Worm (Caenorhabditis elegans): ENCODE measurements around the gene F35F10.1.
A peak's percentile ranks its signal among the peaks of the same experiment; 100 is the strongest.

The F35F10.1 gene

ce11 chrV:3301898-3302297, 14.2 kb upstream of the F35F10.1 start, which contains the start of gene srbc-1:
Gene srbc-1 (minus strand): TSS chrV:3301998.
- TF ChIP-seq snpc-4 (tag; optimal IDR thresholded peaks at IDR 0.05) (no peak), dsc-1 (tag; optimal IDR thresholded peaks at IDR 0.05) (no peak), nhr-19 (GFP tag; conservative IDR thresholded peaks at IDR 0.05) (no peak), nhr-12 (tag; optimal IDR thresholded peaks at IDR 0.05) (no peak), xbp-1 (tag; optimal IDR thresholded peaks at IDR 0.05) (no peak), lin-14 (GFP tag; optimal IDR thresholded peaks at IDR 0.05) (no peak), ceh-8 (GFP tag; optimal IDR thresholded peaks at IDR 0.05) (no peak), hpl-2 (GFP tag; optimal IDR thresholded peaks at IDR 0.05) (no peak), nhr-77 (tag; optimal IDR thresholded peaks at IDR 0.05) (no peak), isw-1 (GFP tag; IDR thresholded peaks at IDR 0.05) (no peak), fkh-4 (tag; optimal IDR thresholded peaks at IDR 0.05; ENCODE audit: borderline replicate concordance) (no peak), nhr-85 (tag) (no peak), lir-3 (tag; optimal IDR thresholded peaks at IDR 0.05; ENCODE audit: poor library complexity) (no peak), tbx-2 (tag; optimal IDR thresholded peaks at IDR 0.05) (no peak), nhr-84 (tag; optimal IDR thresholded peaks at IDR 0.05) (no peak)

- TF ChIP-seq nhr-85 (tag) (peak; percentile 2), unc-62 (GFP tag; optimal IDR thresholded peaks at IDR 0.05) (no peak)
These were observed 7.9 kb upstream of the F35F10.1 start, which contains the start of gene srbc-3 for ce11 chrV:3308169-3308568. Gene srbc-3 (plus strand): TSS chrV:3308469.

- TF ChIP-seq snu-23 (GFP tag; optimal IDR thresholded peaks at IDR 0.05) (peak; percentile 51), nhr-71 (tag; optimal IDR thresholded peaks at IDR 0.05) (peak; percentile 62), efl-1 (optimal IDR thresholded peaks at IDR 0.05) (peak in 1 of 2 experiments; percentile 19), efl-1 (GFP tag; optimal IDR thresholded peaks at IDR 0.05 in 1 of 2) (peak in 1 of 2 experiments; percentile 67), fkh-4 (tag; optimal IDR thresholded peaks at IDR 0.05; ENCODE audit: borderline replicate concordance) (no peak), lin-39 (tag; optimal IDR thresholded peaks at IDR 0.05) (no peak), nhr-19 (GFP tag; conservative IDR thresholded peaks at IDR 0.05) (peak; percentile 50), lin-14 (GFP tag; optimal IDR thresholded peaks at IDR 0.05) (peak; percentile 92), fkh-8 (tag; optimal IDR thresholded peaks at IDR 0.05) (peak; percentile 20), lsy-2 (tag; optimal IDR thresholded peaks at IDR 0.05) (peak in 1 of 2 experiments; percentile 3), rnt-1 (tag; optimal IDR thresholded peaks at IDR 0.05) (peak; percentile 51), sup-37 (GFP tag; optimal IDR thresholded peaks at IDR 0.05) (no peak), nhr-47 (tag; optimal IDR thresholded peaks at IDR 0.05) (peak; percentile 18), tbx-2 (tag; optimal IDR thresholded peaks at IDR 0.05) (peak; percentile 10), C16A3.4 (tag; optimal IDR thresholded peaks at IDR 0.05) (peak; percentile 0), nhr-85 (tag) (peak; percentile 21), dpl-1 (GFP tag; optimal IDR thresholded peaks at IDR 0.05) (peak in 1 of 3 experiments; percentile 13), fos-1 (tag; optimal IDR thresholded peaks at IDR 0.05) (no peak), nhr-20 (tag; optimal IDR thresholded peaks at IDR 0.05) (peak; percentile 32), grh-1 (GFP tag; IDR thresholded peaks at IDR 0.05) (peak; percentile 32; the same call in 1 of the 2 replicates), ztf-11 (tag; optimal IDR thresholded peaks at IDR 0.05) (no peak)
These were observed 3.9 kb upstream of the F35F10.1 start, which contains the start of gene arrd-18 for ce11 chrV:3312067-3312666. Gene arrd-18 (minus strand): TSS chrV:3312117.

ce11 chrV:3315308-3315707, 799 bp upstream of the F35F10.1 start, which contains the start of gene arrd-19:
Gene arrd-19 (minus strand): TSS chrV:3315516.
- TF ChIP-seq F16B12.6 (tag; optimal IDR thresholded peaks at IDR 0.05) (peak; percentile 86), nhr-47 (tag; optimal IDR thresholded peaks at IDR 0.05) (peak; percentile 69), unc-130 (tag; optimal IDR thresholded peaks at IDR 0.05) (peak; percentile 63), nhr-11 (tag; optimal IDR thresholded peaks at IDR 0.05) (no peak), efl-1 (optimal IDR thresholded peaks at IDR 0.05) (peak; percentile 74 to 75), efl-1 (GFP tag; optimal IDR thresholded peaks at IDR 0.05 in 1 of 2) (peak; percentile 51 to 95), fkh-10 (GFP tag; optimal IDR thresholded peaks at IDR 0.05) (no peak), isw-1 (GFP tag; IDR thresholded peaks at IDR 0.05) (peak; percentile 38; the same call in 1 of the 2 replicates), elt-3 (tag; optimal IDR thresholded peaks at IDR 0.05) (peak in 2 of 6 experiments; percentile 5 to 30), skn-1 (tag; optimal IDR thresholded peaks at IDR 0.05) (peak; percentile 52), lin-15B (tag; optimal IDR thresholded peaks at IDR 0.05) (peak; percentile 21), Y116A8C.19 (tag; optimal IDR thresholded peaks at IDR 0.05; ENCODE audit: borderline replicate concordance) (no peak), mdl-1 (tag; optimal IDR thresholded peaks at IDR 0.05) (peak in 1 of 2 experiments; percentile 71), nhr-71 (tag; optimal IDR thresholded peaks at IDR 0.05) (peak; percentile 88), nhr-84 (tag; optimal IDR thresholded peaks at IDR 0.05) (no peak), unc-86 (tag; optimal IDR thresholded peaks at IDR 0.05) (peak; percentile 39), nhr-19 (GFP tag; conservative IDR thresholded peaks at IDR 0.05) (peak; percentile 77), nhr-20 (tag; optimal IDR thresholded peaks at IDR 0.05) (peak; percentile 84), elt-2 (tag; optimal IDR thresholded peaks at IDR 0.05) (peak; percentile 16), fkh-8 (tag; optimal IDR thresholded peaks at IDR 0.05) (peak; percentile 66), fos-1 (tag; optimal IDR thresholded peaks at IDR 0.05) (peak; percentile 53), nhr-77 (tag; optimal IDR thresholded peaks at IDR 0.05) (peak; percentile 72), lin-39 (tag; optimal IDR thresholded peaks at IDR 0.05) (no peak), rnt-1 (tag; optimal IDR thresholded peaks at IDR 0.05) (peak; percentile 78), mab-9 (GFP tag; IDR thresholded peaks at IDR 0.05) (peak; percentile 43; the same call in 1 of the 2 replicates)

Data from whole organism, L1 larva.